Worm (Caenorhabditis elegans) whole organism, early embryonic: ENCODE measurements around the gene F01D5.2.
"Not testable (repeated sequence)": the region's sequence is repeated elsewhere in the genome, so short reads cannot be mapped to it uniquely, and the experiment has no call there.

ENCODE experiments used
- B0310.2 ChIP-seq: sonication (generic microtip); optimal IDR thresholded peaks from 2 replicates; lab custom pipeline; 2016; ENCODE audit warnings: mild to moderate bottlenecking, missing genetic modification characterization, missing compliant biosample characterization
- F13C5.2 ChIP-seq: sonication (generic microtip); optimal IDR thresholded peaks from 2 replicates; lab custom pipeline; 2017; ENCODE audit warnings: mild to moderate bottlenecking, missing genetic modification characterization, inconsistent platforms, missing compliant biosample characterization
- aly-1 ChIP-seq: sonication (generic microtip); optimal IDR thresholded peaks from 2 replicates; lab custom pipeline; 2016; ENCODE audit warnings: missing genetic modification characterization, missing compliant biosample characterization
- ama-1 ChIP-seq: fragments of 150-350 bp; optimal IDR thresholded peaks from 2 replicates; lab custom pipeline; 2014
- ceh-13 ChIP-seq: fragments of 200-800 bp; sonication (Bioruptor generic); optimal IDR thresholded peaks from 2 replicates; lab custom pipeline; 2018; ENCODE audit warnings: mild to moderate bottlenecking, missing genetic modification characterization, missing compliant biosample characterization
- ceh-36 ChIP-seq: sonication (generic microtip); optimal IDR thresholded peaks from 2 replicates; lab custom pipeline; 2016; ENCODE audit warnings: missing genetic modification characterization, inconsistent platforms, missing compliant biosample characterization
- ets-7 ChIP-seq: sonication (generic microtip); optimal IDR thresholded peaks from 2 replicates; lab custom pipeline; 2016; ENCODE audit warnings: missing genotype, missing genetic modification characterization, missing compliant biosample characterization
- flt-1 ChIP-seq: fragments of 200-800 bp; sonication (Bioruptor generic); IDR thresholded peaks from 2 replicates; pipeline ENCODE4 v1.3.6; 2022; ENCODE audit warnings: missing genetic modification characterization, missing compliant biosample characterization
- hmbx-1 ChIP-seq: sonication (generic microtip); optimal IDR thresholded peaks from 2 replicates; lab custom pipeline; 2016; ENCODE audit warnings: mild to moderate bottlenecking, missing genetic modification characterization, missing compliant biosample characterization
- hmg-4 ChIP-seq: fragments of 200-800 bp; sonication (Bioruptor generic); optimal IDR thresholded peaks from 2 replicates; lab custom pipeline; 2018; ENCODE audit warnings: mild to moderate bottlenecking, missing genetic modification characterization, missing compliant biosample characterization
- hnd-1 ChIP-seq: sonication (generic microtip); optimal IDR thresholded peaks from 2 replicates; lab custom pipeline; 2016; ENCODE audit warnings: missing genetic modification characterization, missing compliant biosample characterization
- pes-1 ChIP-seq: fragments of 200-800 bp; sonication (Bioruptor generic); IDR thresholded peaks from 2 replicates; pipeline ENCODE4 v1.3.6; 2022; ENCODE audit warnings: missing genetic modification reagents, missing genetic modification characterization, missing compliant biosample characterization
- scrt-1 ChIP-seq: fragments of 200-800 bp; sonication (Bioruptor generic); IDR thresholded peaks from 2 replicates; pipeline ENCODE4 v1.3.6; 2022; ENCODE audit warnings: missing genetic modification characterization, missing compliant biosample characterization
- sea-1 ChIP-seq: fragments of 200-800 bp; sonication (Bioruptor generic); conservative IDR thresholded peaks from 2 replicates; pipeline ENCODE4 v1.3.6; 2022; ENCODE audit warnings: missing genetic modification characterization, missing compliant biosample characterization
- tbx-11 ChIP-seq: fragments of 200-800 bp; sonication (Bioruptor generic); IDR thresholded peaks from 2 replicates; pipeline ENCODE4 v1.3.6; 2022; ENCODE audit warnings: missing genetic modification characterization, missing compliant biosample characterization
- tbx-37 ChIP-seq: fragments of 200-800 bp; sonication (Bioruptor generic); conservative IDR thresholded peaks from 2 replicates; pipeline ENCODE4 v1.3.6; 2022; ENCODE audit warnings: missing genetic modification reagents, missing genetic modification characterization, missing compliant biosample characterization
- tra-4 ChIP-seq: sonication (generic microtip); optimal IDR thresholded peaks from 2 replicates; lab custom pipeline; 2017; ENCODE audit warnings: missing genetic modification characterization, missing compliant biosample characterization

F01D5.2 gene

DNA sequence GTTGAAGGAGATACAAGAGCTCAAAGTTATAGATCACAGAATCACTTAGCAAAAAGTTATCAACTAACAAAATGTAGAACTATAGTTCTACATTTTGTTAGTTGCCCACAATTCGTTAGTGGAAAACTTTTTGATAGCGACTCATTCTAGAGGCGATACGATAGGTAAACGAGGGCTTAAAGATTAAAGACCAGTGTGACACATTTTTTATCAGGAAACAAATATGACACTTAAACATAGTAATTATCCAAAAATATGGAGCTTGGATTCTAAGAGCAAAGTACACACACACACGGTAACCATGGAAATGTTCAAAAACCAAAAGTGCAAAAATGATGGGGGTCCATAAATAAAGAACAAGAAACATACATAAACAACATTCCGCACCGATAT is 40.9 kb upstream of the F01D5.2 start:
- no peak for TF ChIP-seq hmbx-1 (tag; lab: Kevin White, UChicago)
- no peak for TF ChIP-seq B0310.2
- TF ChIP-seq hmg-4 (GFP tag; lab: Kevin White, UChicago): no peak
- TF ChIP-seq scrt-1 (GFP tag; lab: Robert Waterston, UW): no peak
- no peak for TF ChIP-seq hnd-1
- no peak for TF ChIP-seq sea-1 (GFP tag; lab: Robert Waterston, UW)
- no peak for TF ChIP-seq tra-4 (tag; lab: Kevin White, UChicago)
- TF ChIP-seq ceh-13 (GFP tag; lab: Kevin White, UChicago): no peak
- TF ChIP-seq aly-1 (tag; lab: Kevin White, UChicago): no peak
- TF ChIP-seq ceh-36 (tag; lab: Kevin White, UChicago): no peak
- TF ChIP-seq tbx-37 (GFP tag; lab: Robert Waterston, UW): no peak
- TF ChIP-seq pes-1: no peak
- no peak for TF ChIP-seq F13C5.2 (tag; lab: Kevin White, UChicago)

DNA sequence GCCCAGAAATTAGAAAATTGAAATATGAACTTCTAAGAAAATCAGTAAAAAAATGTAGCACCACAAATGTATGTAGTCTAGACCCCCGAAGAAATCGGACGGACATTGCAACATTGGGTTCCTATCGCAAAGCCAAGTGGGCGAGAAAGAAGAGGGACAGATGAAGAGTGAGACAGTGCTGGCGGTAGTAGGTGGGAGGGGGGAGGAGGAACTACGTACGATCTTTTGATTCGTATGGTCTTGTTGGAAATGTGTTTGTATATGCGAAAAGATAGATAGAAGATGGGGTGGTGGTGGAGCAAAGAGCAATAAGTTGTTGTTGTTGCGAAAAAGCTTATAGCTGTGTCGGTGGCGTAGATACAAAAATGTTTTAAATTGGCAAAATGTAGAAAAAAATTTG is 39.5 kb upstream of the F01D5.2 start:
- TF ChIP-seq hmg-4 (GFP tag; lab: Kevin White, UChicago): no peak
- TF ChIP-seq tbx-37 (GFP tag; lab: Robert Waterston, UW): 0 out of 2 replicates have a peak, but pooled peaks have one; percentile 18

DNA sequence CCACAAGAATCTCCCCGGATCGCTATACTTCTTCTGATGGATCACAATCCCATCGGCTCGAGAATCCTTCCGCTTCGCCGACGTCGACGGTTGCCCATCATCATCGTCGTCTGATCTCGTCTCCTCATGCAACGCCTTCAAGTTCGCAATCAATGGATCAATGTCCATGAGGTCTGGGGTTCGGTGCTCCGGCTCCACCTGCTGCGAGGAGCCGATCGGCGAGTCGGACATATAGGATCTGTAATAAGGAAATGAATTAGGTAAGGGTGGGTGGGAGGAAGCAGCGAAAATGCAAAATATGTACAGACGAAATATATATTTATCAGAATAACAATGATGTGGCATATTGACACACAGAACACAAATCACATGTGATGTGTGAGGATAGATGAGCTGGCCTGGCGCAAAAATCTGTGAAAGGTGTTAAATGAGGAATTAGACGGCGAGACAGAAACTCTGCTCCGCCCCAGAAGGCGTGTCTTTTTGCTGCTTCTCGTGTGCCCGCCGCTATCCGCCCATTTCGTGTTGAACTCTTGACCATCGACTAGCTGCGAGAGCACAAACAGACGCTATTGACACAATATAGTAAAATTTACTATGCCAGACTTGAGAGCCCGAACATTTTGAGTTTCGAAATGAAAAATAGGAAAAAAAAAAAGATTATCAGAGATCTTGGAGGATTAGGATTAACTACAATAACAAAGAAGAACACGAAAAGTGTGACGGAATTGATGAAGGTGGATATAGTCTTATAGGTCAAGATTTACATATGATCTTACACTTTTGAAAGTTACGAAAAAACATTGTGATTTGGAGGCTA is 38.8 kb upstream of the F01D5.2 start:
- no peak for TF ChIP-seq ceh-36 (tag; lab: Kevin White, UChicago)
- no peak for TF ChIP-seq flt-1
- TF ChIP-seq hmbx-1 (tag; lab: Kevin White, UChicago): no peak
- TF ChIP-seq tbx-11 (GFP tag; lab: Robert Waterston, UW): no peak
- no peak for TF ChIP-seq ama-1
- TF ChIP-seq F13C5.2 (tag; lab: Kevin White, UChicago): no peak
- TF ChIP-seq hnd-1: no peak
- no peak for TF ChIP-seq tbx-37 (GFP tag; lab: Robert Waterston, UW)
- TF ChIP-seq tra-4 (tag; lab: Kevin White, UChicago): no peak
- TF ChIP-seq scrt-1 (GFP tag; lab: Robert Waterston, UW): no peak
- TF ChIP-seq aly-1 (tag; lab: Kevin White, UChicago): no peak
- TF ChIP-seq ceh-13 (GFP tag; lab: Kevin White, UChicago): no peak
- TF ChIP-seq hmg-4 (GFP tag; lab: Kevin White, UChicago): no peak
- no peak for TF ChIP-seq B0310.2
- TF ChIP-seq ets-7 (tag; lab: Kevin White, UChicago): no peak
- TF ChIP-seq pes-1: no peak

DNA sequence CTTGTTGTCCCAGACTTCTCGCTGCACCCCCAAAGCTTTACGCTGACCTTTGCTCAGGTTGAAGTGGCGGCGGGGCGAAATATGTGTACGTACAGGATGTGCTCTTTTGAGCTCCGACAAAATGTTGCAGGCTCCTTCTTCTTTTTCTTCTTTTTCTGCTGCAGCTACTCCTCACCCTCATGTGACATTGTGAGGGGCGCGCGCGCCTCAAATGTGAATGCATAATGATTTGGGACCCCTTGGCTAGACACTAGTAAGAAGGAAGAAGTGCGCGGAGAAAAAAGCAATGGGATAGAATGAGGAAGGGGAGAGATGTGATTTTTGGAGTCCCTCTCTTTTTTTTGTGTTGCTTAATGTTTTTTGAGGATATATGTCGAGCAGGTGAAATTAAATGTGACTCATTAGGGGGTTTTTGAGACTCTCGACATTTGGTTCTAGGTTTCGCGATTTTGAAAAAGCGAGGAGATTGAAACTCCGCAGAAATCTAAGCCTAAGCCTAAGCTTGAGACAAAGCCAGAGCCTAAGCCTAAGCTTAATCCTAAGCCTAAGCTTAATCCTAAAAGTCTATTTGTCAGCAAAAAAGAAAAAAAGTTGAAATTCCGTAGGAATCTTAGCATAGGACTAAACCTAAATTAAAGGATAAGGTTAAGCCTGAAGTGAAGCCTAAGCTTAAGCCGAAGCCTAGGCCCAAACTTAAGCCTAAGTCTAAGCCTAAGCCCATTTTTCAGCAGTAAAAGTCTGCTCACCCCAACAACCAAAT is 38.0 kb upstream of the F01D5.2 start:
- no peak for TF ChIP-seq ceh-13 (GFP tag; lab: Kevin White, UChicago)
- TF ChIP-seq sea-1 (GFP tag; lab: Robert Waterston, UW): no peak
- no peak for TF ChIP-seq flt-1
- peak; percentile 73 for TF ChIP-seq ceh-36 (tag; lab: Kevin White, UChicago)
- TF ChIP-seq aly-1 (tag; lab: Kevin White, UChicago): no peak

DNA sequence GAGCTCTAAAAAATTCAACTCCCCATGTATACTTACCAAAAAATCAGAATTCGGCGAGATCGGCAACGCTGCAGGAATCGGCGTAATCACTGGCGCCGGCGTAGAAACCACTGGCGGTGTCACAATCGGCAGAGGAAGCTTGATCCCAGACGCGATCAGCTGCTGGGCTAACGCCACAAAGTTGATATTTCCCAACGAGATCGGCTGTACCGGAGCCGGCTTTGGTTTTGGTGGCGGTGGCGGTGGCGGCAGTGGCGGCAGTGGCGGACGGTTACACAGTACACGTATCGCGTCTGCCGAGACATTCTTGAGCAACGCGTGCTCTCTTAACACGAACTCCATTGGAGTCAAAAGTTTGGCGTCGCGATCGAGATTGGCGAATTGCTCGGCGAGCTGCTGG is 35.7 kb upstream of the F01D5.2 start:
- TF ChIP-seq F13C5.2 (tag; lab: Kevin White, UChicago) (no peak), flt-1 (no peak), hmg-4 (GFP tag; lab: Kevin White, UChicago) (no peak), ceh-13 (GFP tag; lab: Kevin White, UChicago) (no peak), hnd-1 (no peak), ceh-36 (tag; lab: Kevin White, UChicago) (no peak), B0310.2 (no peak), scrt-1 (GFP tag; lab: Robert Waterston, UW) (no peak), sea-1 (GFP tag; lab: Robert Waterston, UW) (no peak), ama-1 (no peak)

DNA sequence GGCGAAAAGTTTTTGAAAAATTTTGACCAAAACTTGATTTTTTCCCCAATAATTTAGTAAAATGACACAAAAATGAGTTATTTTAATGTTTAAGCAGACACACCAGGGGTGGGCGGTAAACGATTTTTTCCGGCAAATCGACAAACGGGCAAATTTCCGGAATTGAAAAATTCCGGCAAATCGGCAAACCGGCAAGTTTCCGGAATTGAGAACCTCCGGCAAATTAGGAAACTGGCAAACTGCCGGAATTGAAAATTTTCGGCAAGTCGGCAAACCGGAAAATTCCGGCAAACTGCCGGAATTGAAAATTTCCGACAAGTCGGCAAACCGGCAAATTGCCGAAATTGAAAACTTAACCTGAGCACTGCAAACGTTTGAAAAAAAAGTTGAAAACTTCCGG is 33.8 kb upstream of the F01D5.2 start:
- TF ChIP-seq hnd-1 (no peak), scrt-1 (GFP tag; lab: Robert Waterston, UW) (no peak), flt-1 (no peak), tbx-11 (GFP tag; lab: Robert Waterston, UW) (no peak), tra-4 (tag; lab: Kevin White, UChicago) (no peak), hmbx-1 (tag; lab: Kevin White, UChicago) (no peak), hmg-4 (GFP tag; lab: Kevin White, UChicago) (no peak), sea-1 (GFP tag; lab: Robert Waterston, UW) (no peak), tbx-37 (GFP tag; lab: Robert Waterston, UW) (no peak), ets-7 (tag; lab: Kevin White, UChicago) (no peak), aly-1 (tag; lab: Kevin White, UChicago) (no peak)

DNA sequence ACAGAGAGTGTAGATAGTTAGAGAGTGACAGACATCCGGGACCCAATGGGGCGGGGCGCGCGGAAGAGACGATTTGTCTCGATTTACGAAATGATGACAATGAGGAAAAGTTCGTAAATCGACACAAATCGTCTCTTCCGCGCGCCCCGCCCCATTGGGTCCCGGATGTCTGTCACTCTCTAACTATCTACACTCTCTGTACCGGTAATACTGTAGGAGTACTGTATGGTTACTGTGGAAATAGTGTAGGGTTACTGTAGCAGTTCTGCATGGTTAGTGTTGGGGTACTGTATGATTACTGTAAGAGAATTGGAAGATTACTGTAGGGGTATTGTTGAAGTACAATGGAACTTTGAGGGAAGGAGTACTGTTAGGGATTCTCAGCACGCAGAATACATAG is 22.4 kb upstream of the F01D5.2 start, which contains the start of gene F01D5.10:
F01D5.10 (minus strand) TSS at position 101 of the 400 bp plus-strand sequence.
- not testable (repeated sequence) for TF ChIP-seq hmbx-1 (tag; lab: Kevin White, UChicago); ceh-36 (tag; lab: Kevin White, UChicago); pes-1
